Worm (Caenorhabditis elegans): ENCODE results near the gene ampd-1.

ampd-1 gene

DNA sequence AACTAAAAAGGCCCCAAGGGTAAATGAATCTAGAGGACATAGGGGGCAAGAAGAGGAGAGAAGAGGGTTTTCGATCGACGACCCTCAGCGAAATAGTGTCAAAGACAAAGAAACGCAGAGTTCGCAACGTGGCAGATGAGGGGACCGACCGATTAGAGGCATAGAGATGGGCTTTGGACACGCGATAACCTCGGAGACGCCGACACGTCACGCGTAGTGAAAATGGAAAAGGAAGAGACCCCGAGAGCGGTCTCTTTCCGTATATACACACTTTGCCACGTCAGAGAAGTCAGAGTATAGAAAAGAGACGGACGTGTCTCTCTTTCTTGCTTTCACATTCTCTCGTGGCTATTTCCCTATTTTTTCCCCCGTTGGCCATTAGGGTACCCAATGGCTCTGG, 21.6 kb upstream of the ampd-1 start (continued):
- TF ChIP-seq rec-8 (tag; optimal IDR thresholded peaks at IDR 0.05) (no peak), ZK185.1 (tag; optimal IDR thresholded peaks at IDR 0.05; ENCODE audit: poor library complexity, severe bottlenecking) (peak; percentile 47), hmg-20 (GFP tag; IDR thresholded peaks at IDR 0.05) (no peak), ets-4 (GFP tag; optimal IDR thresholded peaks at IDR 0.05) (no peak), attf-6 (GFP tag; IDR thresholded peaks at IDR 0.05) (no peak), dpff-1 (tag; optimal IDR thresholded peaks at IDR 0.05) (no peak), madf-8 (GFP tag; conservative IDR thresholded peaks at IDR 0.05) (no peak), ztf-3 (GFP tag; optimal IDR thresholded peaks at IDR 0.05) (peak; percentile 42), F22D6.2 (tag; optimal IDR thresholded peaks at IDR 0.05) (no peak), zfh-2 (GFP tag; conservative IDR thresholded peaks at IDR 0.05) (peak; percentile 92), B0336.3 (GFP tag; IDR thresholded peaks at IDR 0.05) (peak; percentile 42; the same call in 1 of the 2 replicates), mes-4 (tag; optimal IDR thresholded peaks at IDR 0.05) (no peak), bed-2 (GFP tag; IDR thresholded peaks at IDR 0.05) (no peak), lin-40 (tag; optimal IDR thresholded peaks at IDR 0.05) (peak; percentile 58), nhr-90 (tag; optimal IDR thresholded peaks at IDR 0.05) (peak; percentile 16), atf-7 (tag; optimal IDR thresholded peaks at IDR 0.05) (peak; percentile 26), ceh-91 (GFP tag; IDR thresholded peaks at IDR 0.05) (no peak), madf-10 (tag; optimal IDR thresholded peaks at IDR 0.05) (peak; percentile 61), egl-44 (GFP tag; IDR thresholded peaks at IDR 0.05) (0 out of 2 replicates have a peak, but pooled peaks have one; percentile 61), let-526 (GFP tag; IDR thresholded peaks at IDR 0.05) (no peak), C17E4.6 (GFP tag; IDR thresholded peaks at IDR 0.05) (no peak), K12H6.12 (tag; optimal IDR thresholded peaks at IDR 0.05) (peak; percentile 51), ztf-26 (tag; optimal IDR thresholded peaks at IDR 0.05) (peak; percentile 27), dox-1 (GFP tag; IDR thresholded peaks at IDR 0.05) (no peak), ztf-18 (tag; optimal IDR thresholded peaks at IDR 0.05) (peak; percentile 26), D2030.7 (GFP tag; IDR thresholded peaks at IDR 0.05) (no peak), F39B2.1 (GFP tag; IDR thresholded peaks at IDR 0.05) (no peak), efl-1 (GFP tag; optimal IDR thresholded peaks at IDR 0.05) (no peak), sea-2 (GFP tag; IDR thresholded peaks at IDR 0.05) (no peak), egl-18 (GFP tag; IDR thresholded peaks at IDR 0.05) (no peak), mcd-1 (GFP tag; IDR thresholded peaks at IDR 0.05) (peak; percentile 25; the same call in 1 of the 2 replicates), tbp1 (GFP tag; optimal IDR thresholded peaks at IDR 0.05) (peak; percentile 25), unc-62 (GFP tag; optimal IDR thresholded peaks at IDR 0.05) (peak; percentile 31), hlh-12 (tag; optimal IDR thresholded peaks at IDR 0.05) (no peak), ceh-27 (GFP tag; optimal IDR thresholded peaks at IDR 0.05) (peak; percentile 40), snpc-1.3 (tag; optimal IDR thresholded peaks at IDR 0.05; ENCODE audit: insufficient read depth) (no peak), ztf-6 (GFP tag; IDR thresholded peaks at IDR 0.05) (no peak), lin-35 (GFP tag; optimal IDR thresholded peaks at IDR 0.05) (peak in 1 of 3 experiments; percentile 50), attf-5 (GFP tag; optimal IDR thresholded peaks at IDR 0.05) (peak; percentile 75), tbx-9 (tag; optimal IDR thresholded peaks at IDR 0.05; ENCODE audit: borderline replicate concordance) (no peak), let-607 (tag; optimal IDR thresholded peaks at IDR 0.05) (peak; percentile 47 to 89), cebp-1 (GFP tag; IDR thresholded peaks at IDR 0.05) (no peak), cebp-1 (tag; optimal IDR thresholded peaks at IDR 0.05) (peak; percentile 72), pbrm-1 (GFP tag; IDR thresholded peaks at IDR 0.05) (0 out of 2 replicates have a peak, but pooled peaks have one; percentile 34), dpl-1 (GFP tag; optimal IDR thresholded peaks at IDR 0.05) (no peak), nhr-27 (tag; optimal IDR thresholded peaks at IDR 0.05) (no peak), ekl-4 (GFP tag; IDR thresholded peaks at IDR 0.05) (no peak), nfyb-1 (GFP tag; IDR thresholded peaks at IDR 0.05) (peak; percentile 81), somi-1 (GFP tag; optimal IDR thresholded peaks at IDR 0.05) (peak; percentile 64)
